Fruit fly (Drosophila melanogaster) whole organism, wandering third instar larva: ENCODE data around the gene Usp12-46.
A peak's percentile ranks its signal among the peaks of the same experiment; 100 is the strongest.

Experiments
- Abd-B ChIP-seq: fragments of >200 bp; optimal IDR thresholded peaks from 2 replicates; lab custom pipeline; 2017; ENCODE audit warnings: missing biosample characterization, missing genetic modification characterization
- CG32264 ChIP-seq: fragments of 200-800 bp; sonication (Bioruptor generic); optimal IDR thresholded peaks from 2 replicates; lab custom pipeline; 2016; ENCODE audit warnings: missing biosample characterization, missing genetic modification characterization
- CG9705 ChIP-seq: fragments of 200-800 bp; sonication (Bioruptor generic); optimal IDR thresholded peaks from 2 replicates; lab custom pipeline; 2018; ENCODE audit warnings: missing biosample characterization, mild to moderate bottlenecking, missing genetic modification characterization
- CrebA ChIP-seq: fragments of 200-800 bp; sonication (Bioruptor generic); optimal IDR thresholded peaks from 2 replicates; lab custom pipeline; 2016; ENCODE audit warnings: missing biosample characterization, mild to moderate bottlenecking, missing genetic modification characterization, borderline replicate concordance
- Dfd ChIP-seq: fragments of >200 bp; optimal IDR thresholded peaks from 2 replicates; lab custom pipeline; 2017; ENCODE audit warnings: missing biosample characterization, missing genetic modification characterization
- Dif ChIP-seq: fragments of 200-275, 200-300 bp; sonication (Bioruptor generic); optimal IDR thresholded peaks from 2 replicates; lab custom pipeline; 2018; ENCODE audit warnings: missing biosample characterization, missing genetic modification characterization; ENCODE audit not compliant: partially characterized antibody
- GATAd ChIP-seq: sonication (Bioruptor generic); optimal IDR thresholded peaks from 2 replicates; lab custom pipeline; 2016; ENCODE audit warnings: missing biosample characterization, missing genetic modification characterization
- HLH106 ChIP-seq: fragments of 200-800 bp; optimal IDR thresholded peaks from 3 replicates; lab custom pipeline; 2019; ENCODE audit warnings: missing biosample characterization, mild to moderate bottlenecking, missing genetic modification characterization, moderate library complexity
- Hnf4 ChIP-seq: fragments of 200-800 bp; sonication (Bioruptor generic); optimal IDR thresholded peaks from 2 replicates; lab custom pipeline; 2016; ENCODE audit warnings: missing biosample characterization, mild to moderate bottlenecking, missing genetic modification characterization
- Hr78 ChIP-seq: fragments of >200 bp; optimal IDR thresholded peaks from 2 replicates; lab custom pipeline; 2017; ENCODE audit warnings: missing biosample characterization, missing genetic modification characterization
- Hr83 ChIP-seq: fragments of 200-300 bp; sonication (Bioruptor generic); optimal IDR thresholded peaks from 2 replicates; lab custom pipeline; 2016; ENCODE audit warnings: missing biosample characterization, mild to moderate bottlenecking, missing genetic modification characterization, moderate library complexity; ENCODE audit not compliant: poor library complexity, severe bottlenecking
- Jra ChIP-seq: sonication (Bioruptor generic); optimal IDR thresholded peaks from 2 replicates; lab custom pipeline; 2016; ENCODE audit warnings: missing biosample characterization, missing genetic modification characterization
- Mio ChIP-seq: sonication (Bioruptor generic); optimal IDR thresholded peaks from 2 replicates; lab custom pipeline; 2016; ENCODE audit warnings: missing biosample characterization, missing genetic modification characterization
- Myc ChIP-seq: fragments of >200 bp; optimal IDR thresholded peaks from 2 replicates; lab custom pipeline; 2017
- Rel ChIP-seq, 2 experiments: fragments of 200-800 bp; sonication (Bioruptor generic) in 1 of 2; optimal IDR thresholded peaks; 2 replicates in 1 of 2; 3 replicates in 1 of 2; lab custom pipeline; 2016 to 2019; ENCODE audit warnings: mild to moderate bottlenecking in 2 of 2, missing biosample characterization in 2 of 2, missing genetic modification characterization in 2 of 2, moderate library complexity in 1 of 2
- Sp1 ChIP-seq: fragments of 200-800 bp; sonication (Bioruptor generic); optimal IDR thresholded peaks from 3 replicates; lab custom pipeline; 2019; ENCODE audit warnings: missing biosample characterization, mild to moderate bottlenecking, missing genetic modification characterization, moderate library complexity
- Vsx2 ChIP-seq: fragments of 200-300, 225-300 bp; sonication (Bioruptor generic); optimal IDR thresholded peaks from 2 replicates; lab custom pipeline; 2018; ENCODE audit warnings: missing biosample characterization, missing genetic modification characterization; ENCODE audit not compliant: partially characterized antibody
- br ChIP-seq: fragments of 200-800 bp; sonication (Bioruptor generic); optimal IDR thresholded peaks from 2 replicates; lab custom pipeline; 2016; ENCODE audit warnings: missing biosample characterization, missing genetic modification characterization
- ey ChIP-seq: fragments of 200-800 bp; sonication (Bioruptor generic); optimal IDR thresholded peaks from 2 replicates; lab custom pipeline; 2016; ENCODE audit warnings: missing biosample characterization, missing genetic modification characterization
- foxo ChIP-seq, 2 experiments: fragments of 200-800 bp; sonication (Bioruptor generic); optimal IDR thresholded peaks; 2 replicates in 1 of 2; 3 replicates in 1 of 2; lab custom pipeline; 2016 to 2017; ENCODE audit warnings: missing biosample characterization in 2 of 2, missing genetic modification characterization in 2 of 2
- fru ChIP-seq: fragments of 200-800 bp; sonication (Bioruptor generic); optimal IDR thresholded peaks from 3 replicates; lab custom pipeline; 2016; ENCODE audit warnings: missing biosample characterization, mild to moderate bottlenecking, missing genetic modification characterization
- h ChIP-seq: fragments of 200-800 bp; sonication (Bioruptor generic); optimal IDR thresholded peaks from 3 replicates; lab custom pipeline; 2016; ENCODE audit warnings: missing biosample characterization, mild to moderate bottlenecking, missing genetic modification characterization
- rgr ChIP-seq: fragments of 200-800 bp; sonication (Bioruptor generic); optimal IDR thresholded peaks from 3 replicates; lab custom pipeline; 2016; ENCODE audit warnings: missing biosample characterization, mild to moderate bottlenecking, missing genetic modification characterization
- sage ChIP-seq: fragments of 200-800 bp; sonication (Bioruptor generic); optimal IDR thresholded peaks from 2 replicates; lab custom pipeline; 2016; ENCODE audit warnings: missing biosample characterization, mild to moderate bottlenecking, missing genetic modification characterization
- sv ChIP-seq: fragments of 200-800 bp; sonication (Bioruptor generic); optimal IDR thresholded peaks from 3 replicates; lab custom pipeline; 2016; ENCODE audit warnings: missing biosample characterization, missing genetic modification characterization
- tai ChIP-seq: sonication (Bioruptor generic); optimal IDR thresholded peaks from 2 replicates; lab custom pipeline; 2016; ENCODE audit warnings: missing biosample characterization, missing genetic modification characterization
- usp ChIP-seq: fragments of >200 bp; optimal IDR thresholded peaks from 2 replicates; lab custom pipeline; 2017; ENCODE audit warnings: missing biosample characterization, missing genetic modification characterization
- woc ChIP-seq: sonication (Bioruptor generic); optimal IDR thresholded peaks from 2 replicates; lab custom pipeline; 2016; ENCODE audit warnings: missing biosample characterization, mild to moderate bottlenecking, missing genetic modification characterization

Usp12-46 gene

DNA sequence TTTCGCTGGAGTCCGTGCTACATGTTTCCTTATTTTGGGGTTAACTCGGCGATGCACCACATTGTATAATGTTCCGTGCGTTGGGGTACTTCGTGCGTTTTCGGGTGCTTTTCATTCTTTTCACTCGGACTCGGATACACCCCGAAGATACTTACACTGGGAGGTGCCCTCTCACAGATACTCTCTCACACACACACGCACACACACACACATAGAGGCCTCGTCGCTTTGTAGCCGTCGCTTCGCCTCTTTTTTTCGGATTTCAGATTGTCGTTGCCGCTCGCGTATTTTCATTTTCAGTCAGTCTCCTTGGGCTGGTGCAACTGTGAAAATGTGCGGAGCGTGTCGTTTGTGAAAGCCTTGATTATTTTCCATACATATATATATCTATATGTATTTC, 30.7 kb downstream of the Usp12-46 start:
- no peak for TF ChIP-seq CG9705 (GFP tag; lab: Kevin White, UChicago)
- no peak for TF ChIP-seq sv (GFP tag; lab: Kevin White, UChicago)
- peak; percentile 50 for TF ChIP-seq Rel (GFP tag; optimal IDR thresholded peaks at IDR 0.05; lab: Kevin White, UChicago)
- peak; percentile 9 for TF ChIP-seq Rel (tag; optimal IDR thresholded peaks at IDR 0.05; lab: Kevin White, UChicago)
- peak; percentile 7 for TF ChIP-seq Dif (GFP tag; lab: Kevin White, UChicago)
- TF ChIP-seq tai: no peak
- no peak for TF ChIP-seq CG32264 (GFP tag; lab: Kevin White, UChicago)
- TF ChIP-seq CrebA (GFP tag; lab: Kevin White, UChicago): peak; percentile 63
- peak; percentile 67 for TF ChIP-seq Hr83
- TF ChIP-seq Vsx2 (GFP tag; lab: Kevin White, UChicago): no peak
- peak; percentile 46 for TF ChIP-seq Sp1 (GFP tag; lab: Kevin White, UChicago)
- TF ChIP-seq Dfd (GFP tag; lab: Kevin White, UChicago): no peak
- peak; percentile 29 for TF ChIP-seq br (GFP tag; lab: Kevin White, UChicago)
- TF ChIP-seq rgr (GFP tag; lab: Kevin White, UChicago): peak; percentile 49
- peak; percentile 74 for TF ChIP-seq sage
- TF ChIP-seq foxo (GFP tag; optimal IDR thresholded peaks at IDR 0.05; lab: Kevin White, UChicago): peak in 1 of 2 experiments; percentile 39
- TF ChIP-seq h: peak; percentile 30

DNA sequence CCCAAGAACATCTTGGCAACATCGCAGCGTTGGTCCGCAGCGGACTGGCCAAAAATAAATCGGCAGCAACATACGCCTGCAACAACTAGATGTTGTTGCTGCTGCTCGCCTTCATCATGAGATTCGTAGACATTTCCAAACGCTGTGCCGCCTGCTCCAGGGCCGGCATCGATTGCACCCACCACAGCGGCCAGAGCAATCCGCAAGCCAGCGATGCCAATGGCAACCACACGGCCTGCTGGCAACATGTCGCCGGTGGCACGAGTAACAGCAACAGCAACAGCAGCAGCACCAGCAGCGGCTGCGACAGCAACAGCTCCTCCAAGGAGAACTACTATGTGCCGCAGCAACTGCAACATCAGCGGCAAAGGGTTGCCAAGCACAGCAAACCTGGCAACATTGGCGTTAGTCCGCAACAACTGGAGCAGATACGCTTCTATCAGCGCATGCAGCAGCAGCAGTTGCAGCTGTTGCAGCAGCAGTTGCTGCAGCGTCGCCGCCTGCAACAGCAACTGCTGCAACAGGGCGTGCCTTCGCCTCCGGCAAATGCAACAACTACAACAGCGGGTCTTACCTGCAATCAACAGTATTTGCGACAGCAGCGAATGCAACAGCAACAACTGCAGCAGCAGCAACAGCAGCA, 34.1 kb downstream of the Usp12-46 start:
- no peak for TF ChIP-seq CG32264 (GFP tag; lab: Kevin White, UChicago)
- TF ChIP-seq Dfd (GFP tag; lab: Kevin White, UChicago): peak; percentile 20
- TF ChIP-seq Hnf4 (GFP tag; lab: Kevin White, UChicago): no peak
- no peak for TF ChIP-seq usp

DNA sequence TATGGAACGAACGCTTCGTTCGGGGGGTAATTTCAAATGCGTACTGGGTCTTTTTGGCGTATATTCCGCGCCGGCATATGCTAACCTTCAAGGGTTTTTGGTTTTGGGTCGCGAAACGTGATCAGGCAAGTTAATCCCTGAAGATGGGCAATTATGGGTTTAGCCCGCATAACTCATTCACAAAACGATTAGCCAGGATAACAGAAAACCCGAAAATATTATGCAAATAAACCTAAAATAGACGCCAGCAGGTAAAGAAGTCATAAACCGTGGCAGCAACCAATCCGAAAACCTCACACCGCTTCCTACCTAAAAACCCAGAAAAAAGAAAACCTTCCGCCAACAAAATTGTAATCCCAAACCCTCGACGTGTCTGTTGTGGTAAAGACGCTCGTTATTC, 38.4 kb downstream of the Usp12-46 start:
- no peak for TF ChIP-seq GATAd (GFP tag; lab: Kevin White, UChicago)
- TF ChIP-seq fru (GFP tag; lab: Kevin White, UChicago): no peak
- TF ChIP-seq Jra (GFP tag; lab: Kevin White, UChicago): no peak
- no peak for TF ChIP-seq Dfd (GFP tag; lab: Kevin White, UChicago)
- TF ChIP-seq CG9705 (GFP tag; lab: Kevin White, UChicago): no peak
- no peak for TF ChIP-seq Dif (GFP tag; lab: Kevin White, UChicago)
- TF ChIP-seq woc (GFP tag; lab: Kevin White, UChicago): no peak
- no peak for TF ChIP-seq ey (GFP tag; lab: Kevin White, UChicago)
- no peak for TF ChIP-seq Rel (GFP tag; optimal IDR thresholded peaks at IDR 0.05; lab: Kevin White, UChicago)
- no peak for TF ChIP-seq Rel (tag; optimal IDR thresholded peaks at IDR 0.05; lab: Kevin White, UChicago)

DNA sequence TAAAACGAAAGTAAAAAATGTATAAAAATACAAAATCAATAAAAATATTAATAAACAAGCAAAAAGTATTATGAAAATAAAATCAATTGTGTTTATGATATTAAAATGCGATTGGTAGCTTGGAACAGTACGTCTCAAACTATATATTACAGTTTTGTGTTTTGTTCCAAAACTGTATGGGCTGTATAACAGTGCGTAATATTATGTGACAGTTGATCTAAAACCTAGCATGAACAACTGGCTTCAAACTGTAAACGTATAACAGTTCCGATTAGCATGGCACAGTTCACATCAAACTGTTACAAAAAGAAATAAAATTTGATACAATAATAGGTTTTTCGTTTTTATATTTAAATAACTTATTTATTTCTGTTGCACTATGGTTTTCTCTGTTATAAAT, 43.3 kb downstream of the Usp12-46 start:
- TF ChIP-seq Myc (lab: Kevin White, UChicago) (peak; percentile 96), tai (no peak)
- TF ChIP-seq, all 38 proteins: peak for 1

DNA sequence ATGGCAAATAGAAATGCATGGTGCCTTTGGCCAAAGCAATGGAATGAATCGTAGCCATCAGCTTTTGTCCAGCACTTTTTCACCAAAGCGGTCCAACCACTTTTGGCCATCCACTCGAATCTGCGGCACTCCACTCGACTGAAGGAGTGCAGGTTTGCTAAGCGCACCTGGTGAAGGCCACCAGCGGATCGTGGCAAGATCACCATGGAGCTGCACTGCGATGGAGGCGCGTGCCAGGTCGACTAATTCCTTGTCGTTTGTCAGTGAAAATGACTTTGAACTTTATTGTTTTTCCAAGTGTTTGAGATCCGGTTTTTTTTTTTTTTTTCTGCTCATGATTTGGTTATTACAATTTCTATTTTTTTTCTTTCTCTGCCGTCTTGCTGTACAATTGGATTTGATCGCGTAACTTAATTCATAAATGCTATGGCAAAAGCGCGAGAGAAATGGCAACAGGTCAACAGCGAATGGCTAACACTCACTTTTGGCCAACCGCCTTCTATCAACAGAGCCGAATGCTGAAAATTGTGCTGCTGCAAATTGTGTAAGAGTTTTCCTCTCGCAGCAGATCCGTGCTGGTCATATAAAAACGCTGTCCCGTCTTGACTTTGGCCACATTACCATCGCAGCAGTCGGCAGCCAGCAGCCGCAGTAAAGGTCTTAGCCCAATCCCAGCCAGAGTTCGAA, 53.1 kb downstream of the Usp12-46 start, which contains the start of gene CG7031:
Gene CG7031 (plus strand): TSS at position 637 of the 687 bp plus-strand sequence.
- TF ChIP-seq HLH106 (tag; lab: Kevin White, UChicago) (no peak), Mio (GFP tag; lab: Kevin White, UChicago) (no peak), Sp1 (GFP tag; lab: Kevin White, UChicago) (no peak), foxo (GFP tag; optimal IDR thresholded peaks at IDR 0.05; lab: Kevin White, UChicago) (no peak), CG32264 (GFP tag; lab: Kevin White, UChicago) (no peak), usp (no peak), Hr78 (no peak), CG9705 (GFP tag; lab: Kevin White, UChicago) (no peak), CrebA (GFP tag; lab: Kevin White, UChicago) (no peak), sage (no peak), Vsx2 (GFP tag; lab: Kevin White, UChicago) (no peak), Abd-B (GFP tag; lab: Kevin White, UChicago) (no peak), Jra (GFP tag; lab: Kevin White, UChicago) (no peak), Hr83 (no peak), ey (GFP tag; lab: Kevin White, UChicago) (no peak), woc (GFP tag; lab: Kevin White, UChicago) (no peak)
- TF ChIP-seq, all 38 proteins: peak for 0
